Fruit fly (Drosophila melanogaster): ENCODE data around the gene NimC4.

DNA sequence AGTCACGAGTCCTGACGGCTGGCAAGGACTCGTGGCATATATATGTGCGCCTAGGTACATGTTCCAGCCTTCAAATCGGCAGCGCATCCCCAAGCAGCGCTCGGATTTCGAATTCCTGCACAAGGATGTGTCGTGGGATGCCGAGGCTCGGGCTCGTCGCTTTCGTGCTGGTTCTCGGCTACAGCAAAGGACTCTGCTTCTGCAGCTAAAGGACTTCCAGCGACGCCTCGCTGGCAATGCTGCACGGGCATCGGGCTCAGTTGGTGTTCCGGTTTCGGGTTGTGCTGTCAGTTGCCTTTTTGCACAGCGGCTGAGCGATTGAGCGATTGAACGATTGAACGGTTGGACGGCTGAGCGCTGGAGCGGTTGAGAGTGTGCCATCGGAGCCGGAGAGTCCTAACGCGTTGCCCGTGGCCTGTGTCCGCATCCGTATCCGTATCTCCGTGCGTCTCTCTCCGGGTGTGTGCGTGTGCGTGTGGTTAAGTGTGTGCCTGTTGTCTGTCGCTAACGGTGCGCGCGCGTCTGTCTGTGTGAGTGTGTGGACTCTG, 7.4 kb upstream of the NimC4 start, which contains the start of gene nAChRalpha5:
- TF ChIP-seq CG8478 (optimal IDR thresholded peaks at IDR 0.05) = no peak
- no peak for TF ChIP-seq CTCF (optimal IDR thresholded peaks at IDR 0.05)

All from S2 (cell line).